Fruit fly (Drosophila melanogaster) whole organism, embryonic: ENCODE data around the gene CG6610.

Source experiments
- CG10209 ChIP-seq: fragments of 200-800 bp; sonication (Bioruptor generic); optimal IDR thresholded peaks from 3 replicates; lab custom pipeline; 2017; ENCODE audit warnings: missing biosample characterization, mild to moderate bottlenecking, missing genetic modification characterization, missing genetic modification reagents
- CG11398 ChIP-seq: fragments of 200-800 bp; sonication (Bioruptor generic); optimal IDR thresholded peaks from 2 replicates; lab custom pipeline; 2016; ENCODE audit warnings: missing biosample characterization, missing genetic modification characterization
- CG15479 ChIP-seq: fragments of 200-800 bp; sonication (Bioruptor generic); optimal IDR thresholded peaks from 3 replicates; lab custom pipeline; 2019; ENCODE audit warnings: missing biosample characterization, mild to moderate bottlenecking, missing genetic modification characterization, moderate library complexity
- CG16779 ChIP-seq: fragments of 200-800 bp; sonication (Bioruptor generic); IDR thresholded peaks from 2 replicates; pipeline ENCODE4 v1.3.6; 2022; ENCODE audit warnings: missing biosample characterization, missing genetic modification characterization
- CG16815 ChIP-seq: fragments of 200-800 bp; sonication (Bioruptor generic); optimal IDR thresholded peaks from 3 replicates; lab custom pipeline; 2017; ENCODE audit warnings: missing biosample characterization, mild to moderate bottlenecking, missing genetic modification characterization
- CG1792 ChIP-seq: fragments of 200-800 bp; sonication (Bioruptor generic); optimal IDR thresholded peaks from 2 replicates; lab custom pipeline; 2016; ENCODE audit warnings: missing biosample characterization, missing genetic modification characterization
- CG2202 ChIP-seq: fragments of 200-800 bp; sonication (Bioruptor generic); optimal IDR thresholded peaks from 2 replicates; lab custom pipeline; 2018; ENCODE audit warnings: missing biosample characterization, mild to moderate bottlenecking, missing genetic modification characterization
- CG30431 ChIP-seq: fragments of 200-800 bp; sonication (Bioruptor generic); optimal IDR thresholded peaks from 2 replicates; lab custom pipeline; 2017; ENCODE audit warnings: missing biosample characterization, missing genetic modification characterization
- CG33557 ChIP-seq: fragments of 200-800 bp; sonication (Bioruptor generic); optimal IDR thresholded peaks from 2 replicates; lab custom pipeline; 2019; ENCODE audit warnings: missing biosample characterization, mild to moderate bottlenecking, missing genetic modification characterization, moderate library complexity
- CG34422 ChIP-seq: fragments of 200-800 bp; sonication (Bioruptor generic); IDR thresholded peaks from 3 replicates; pipeline ENCODE4 v1.3.6; 2022; ENCODE audit warnings: missing biosample characterization, missing genetic modification characterization
- CG4617 ChIP-seq: fragments of 200-800 bp; sonication (Bioruptor generic); optimal IDR thresholded peaks from 3 replicates; lab custom pipeline; 2016; ENCODE audit warnings: missing biosample characterization, missing genetic modification characterization, borderline replicate concordance
- CG6689 ChIP-seq: fragments of 200-800 bp; sonication (Bioruptor generic); IDR thresholded peaks from 2 replicates; pipeline ENCODE4 v1.3.6; 2022; ENCODE audit warnings: missing biosample characterization, missing genetic modification characterization
- CG6791 ChIP-seq: fragments of 200-800 bp; sonication (Bioruptor generic); IDR thresholded peaks from 3 replicates; pipeline ENCODE4 v1.3.6; 2022; ENCODE audit warnings: missing biosample characterization, missing genetic modification characterization; ENCODE audit not compliant: partially characterized antibody
- CG7372 ChIP-seq: fragments of 200-800 bp; sonication (Bioruptor generic); IDR thresholded peaks from 2 replicates; pipeline ENCODE4 v1.3.6; 2022; ENCODE audit warnings: missing biosample characterization, missing genetic modification characterization
- CG7786 ChIP-seq: fragments of 200-800 bp; sonication (Bioruptor generic); optimal IDR thresholded peaks from 2 replicates; lab custom pipeline; 2016; ENCODE audit warnings: missing biosample characterization, missing genetic modification characterization
- CG8924 ChIP-seq: fragments of 200-800 bp; optimal IDR thresholded peaks from 3 replicates; lab custom pipeline; 2019; ENCODE audit warnings: missing biosample characterization, mild to moderate bottlenecking, missing genetic modification characterization, moderate library complexity
- CG8944 ChIP-seq: fragments of 200-800 bp; sonication (Bioruptor generic); optimal IDR thresholded peaks from 3 replicates; lab custom pipeline; 2016; ENCODE audit warnings: missing biosample characterization, missing genetic modification characterization
- CG9727 ChIP-seq: fragments of 200-800 bp; sonication (Bioruptor generic); optimal IDR thresholded peaks from 3 replicates; lab custom pipeline; 2017; ENCODE audit warnings: missing biosample characterization, mild to moderate bottlenecking, missing genetic modification characterization
- CG9876 ChIP-seq: fragments of 200-800 bp; sonication (Bioruptor generic); optimal IDR thresholded peaks from 2 replicates; lab custom pipeline; 2016; ENCODE audit warnings: missing biosample characterization, missing genetic modification characterization
- Camta ChIP-seq: fragments of 200-800 bp; sonication (Bioruptor generic); optimal IDR thresholded peaks from 2 replicates; lab custom pipeline; 2016; ENCODE audit warnings: missing biosample characterization, missing genetic modification characterization
- Ets65A ChIP-seq: fragments of 200-800 bp; sonication (Bioruptor generic); peaks from one replicate; lab custom pipeline; 2016; ENCODE audit warnings: missing biosample characterization, missing genetic modification characterization
- Hey ChIP-seq: fragments of 200-800 bp; sonication (Bioruptor generic); optimal IDR thresholded peaks from 3 replicates; lab custom pipeline; 2018; ENCODE audit warnings: missing biosample characterization, mild to moderate bottlenecking, missing genetic modification characterization
- Hr51 ChIP-seq, 2 experiments: fragments of 200-800 bp; sonication (Bioruptor generic); optimal IDR thresholded peaks; 2 replicates in 1 of 2; 3 replicates in 1 of 2; lab custom pipeline; 2016 to 2018; ENCODE audit warnings: missing biosample characterization in 2 of 2, missing genetic modification characterization in 2 of 2, mild to moderate bottlenecking in 1 of 2, moderate library complexity in 1 of 2
- Hsf ChIP-seq: fragments of 200-800 bp; sonication (Bioruptor generic); optimal IDR thresholded peaks from 3 replicates; lab custom pipeline; 2016; ENCODE audit warnings: missing biosample characterization, missing genetic modification characterization
- Mad ChIP-seq: fragments of 200-800 bp; sonication (Bioruptor generic); optimal IDR thresholded peaks from 2 replicates; lab custom pipeline; 2016; ENCODE audit warnings: missing biosample characterization, missing genetic modification characterization
- Neu2 ChIP-seq: fragments of 200-800 bp; sonication (Bioruptor generic); optimal IDR thresholded peaks from 3 replicates; lab custom pipeline; 2016; ENCODE audit warnings: missing biosample characterization, missing genetic modification characterization, borderline replicate concordance
- NfI ChIP-seq: fragments of 200-800 bp; sonication (Bioruptor generic); optimal IDR thresholded peaks from 3 replicates; lab custom pipeline; 2018; ENCODE audit warnings: missing biosample characterization, mild to moderate bottlenecking, missing genetic modification characterization, moderate library complexity
- Rfx ChIP-seq: fragments of 200-800 bp; sonication (Bioruptor generic); IDR thresholded peaks from 2 replicates; pipeline ENCODE4 v1.3.6; 2022; ENCODE audit warnings: missing biosample characterization, missing genetic modification characterization
- Rx ChIP-seq: fragments of 200-800 bp; sonication (Bioruptor generic); IDR thresholded peaks from 2 replicates; pipeline ENCODE4 v1.3.6; 2022; ENCODE audit warnings: missing biosample characterization, missing genetic modification characterization
- Sry-β ChIP-seq: fragments of 200-800 bp; sonication (Bioruptor generic); optimal IDR thresholded peaks from 2 replicates; lab custom pipeline; 2018; ENCODE audit warnings: missing biosample characterization, mild to moderate bottlenecking, missing genetic modification characterization, moderate library complexity
- az2 ChIP-seq: fragments of 200-800 bp; sonication (Bioruptor generic); optimal IDR thresholded peaks from 3 replicates; lab custom pipeline; 2016; ENCODE audit warnings: missing biosample characterization, missing genetic modification characterization
- cato ChIP-seq: fragments of 200-800 bp; sonication (Bioruptor generic); optimal IDR thresholded peaks from 2 replicates; lab custom pipeline; 2016; ENCODE audit warnings: missing biosample characterization, missing genetic modification characterization, borderline replicate concordance
- chif ChIP-seq, 2 experiments: fragments of 200-800 bp; sonication (Bioruptor generic); optimal IDR thresholded peaks; 3 replicates each; lab custom pipeline; 2016; ENCODE audit warnings: missing biosample characterization in 2 of 2, missing genetic modification characterization in 2 of 2
- chm ChIP-seq: fragments of 200-800 bp; sonication (Bioruptor generic); IDR thresholded peaks from 2 replicates; pipeline ENCODE4 v1.3.6; 2022; ENCODE audit warnings: missing biosample characterization, missing genetic modification characterization
- fd102C ChIP-seq: fragments of 200-800 bp; sonication (Bioruptor generic); optimal IDR thresholded peaks from 2 replicates; lab custom pipeline; 2018; ENCODE audit warnings: missing biosample characterization, mild to moderate bottlenecking, missing genetic modification characterization, moderate library complexity
- gem ChIP-seq: fragments of 200-800 bp; sonication (Bioruptor generic); optimal IDR thresholded peaks from 2 replicates; lab custom pipeline; 2019; ENCODE audit warnings: missing biosample characterization, mild to moderate bottlenecking, missing genetic modification characterization, moderate library complexity
- hkb ChIP-seq, 2 experiments: fragments of 200-800 bp in 1 of 2; fragments of >200 bp in 1 of 2; sonication (Bioruptor generic) in 1 of 2; IDR thresholded peaks in 1 of 2; optimal IDR thresholded peaks in 1 of 2; 2 replicates each; pipeline versions ENCODE4 v1.3.6 to Lab custom; 2017 to 2022; ENCODE audit warnings: missing biosample characterization in 1 of 2, missing genetic modification characterization in 1 of 2
- lbe ChIP-seq: fragments of 200-800 bp; sonication (Bioruptor generic); optimal IDR thresholded peaks from 2 replicates; lab custom pipeline; 2016; ENCODE audit warnings: missing biosample characterization, mild to moderate bottlenecking, missing genetic modification characterization
- maf-S ChIP-seq: fragments of 200-800 bp; sonication (Bioruptor generic); optimal IDR thresholded peaks from 2 replicates; lab custom pipeline; 2016; ENCODE audit warnings: missing biosample characterization, missing genetic modification characterization
- pho ChIP-seq: fragments of 200-800 bp; sonication (Bioruptor generic); optimal IDR thresholded peaks from 2 replicates; lab custom pipeline; 2016; ENCODE audit warnings: missing biosample characterization, missing genetic modification characterization
- prd ChIP-seq, 3 experiments: fragments of >200 bp in 2 of 3; fragments of 200-800 bp in 1 of 3; sonication (Bioruptor generic) in 1 of 3; optimal IDR thresholded peaks in 2 of 3; IDR thresholded peaks in 1 of 3; 2 replicates in 2 of 3; 3 replicates in 1 of 3; pipeline versions ENCODE4 v1.3.6 to Lab custom; 2017 to 2022; ENCODE audit warnings: missing biosample characterization in 1 of 3, missing genetic modification characterization in 1 of 3
- repo ChIP-seq: fragments of 200-800 bp; sonication (Bioruptor generic); optimal IDR thresholded peaks from 2 replicates; lab custom pipeline; 2016; ENCODE audit warnings: missing biosample characterization, missing genetic modification characterization
- sens ChIP-seq: fragments of 200-800 bp; sonication (Bioruptor generic); peaks from one replicate; lab custom pipeline; 2016; ENCODE audit warnings: missing biosample characterization, missing genetic modification characterization
- sim ChIP-seq: fragments of 200-800 bp; sonication (Bioruptor generic); IDR thresholded peaks from 2 replicates; pipeline ENCODE4 v1.3.6; 2022; ENCODE audit warnings: missing biosample characterization, missing genetic modification characterization
- sisA ChIP-seq: fragments of 200-800 bp; sonication (Bioruptor generic); IDR thresholded peaks from 2 replicates; pipeline ENCODE4 v1.3.6; 2022; ENCODE audit warnings: missing biosample characterization, missing genetic modification characterization
- tgo ChIP-seq: fragments of 200-800 bp; sonication (Bioruptor generic); IDR thresholded peaks from 3 replicates; pipeline ENCODE4 v1.3.6; 2022; ENCODE audit warnings: missing biosample characterization, missing genetic modification characterization
- toy ChIP-seq: fragments of 200-800 bp; sonication (Bioruptor generic); IDR thresholded peaks from 2 replicates; pipeline ENCODE4 v1.3.6; 2022; ENCODE audit warnings: missing biosample characterization, missing genetic modification characterization
- vnd ChIP-seq: fragments of 200-800 bp; sonication (Bioruptor generic); IDR thresholded peaks from 3 replicates; pipeline ENCODE4 v1.3.6; 2022; ENCODE audit warnings: missing biosample characterization, missing genetic modification characterization; ENCODE audit not compliant: partially characterized antibody
- yki ChIP-seq: fragments of >200 bp; optimal IDR thresholded peaks from 3 replicates; lab custom pipeline; 2018

The CG6610 gene

dm6 chr3L:6059062-6059708, 16.2 kb upstream of the CG6610 start, which contains the start of gene CG6592 (continued):
- no peak for TF ChIP-seq prd (optimal IDR thresholded peaks at IDR 0.05; lab: Kevin White, UChicago)
- peak; percentile 76 for TF ChIP-seq prd (GFP tag; IDR thresholded peaks at IDR 0.05; lab: Robert Waterston, UW)
- TF ChIP-seq CG16779 (GFP tag; lab: Robert Waterston, UW), result no peak
- TF ChIP-seq sim, result 0 out of 2 replicates have a peak, but pooled peaks have one; percentile 33
- TF ChIP-seq CG8924 (tag; lab: Kevin White, UChicago), result peak; percentile 4
- peak; percentile 17 for TF ChIP-seq az2 (GFP tag; lab: Kevin White, UChicago)
- TF ChIP-seq pho, result no peak
- no peak for TF ChIP-seq Sry-β (GFP tag; lab: Kevin White, UChicago)
- peak; percentile 98 for TF ChIP-seq Ets65A (GFP tag; lab: Kevin White, UChicago)
- peak; percentile 24 for TF ChIP-seq CG11398 (GFP tag; lab: Kevin White, UChicago)
- TF ChIP-seq CG7786, result no peak
- TF ChIP-seq toy (GFP tag; lab: Robert Waterston, UW), result no peak
- TF ChIP-seq Mad (GFP tag; lab: Kevin White, UChicago), result peak; percentile 45
- peak; percentile 65 for TF ChIP-seq CG33557 (GFP tag; lab: Kevin White, UChicago)
- no peak for TF ChIP-seq tgo (GFP tag; lab: Robert Waterston, UW)
- TF ChIP-seq CG34422, result peak; percentile 22; the same call in 1 of the 3 replicates
- TF ChIP-seq CG6689 (GFP tag; lab: Robert Waterston, UW), result 0 out of 2 replicates have a peak, but pooled peaks have one; percentile 8
- TF ChIP-seq chif (GFP tag; optimal IDR thresholded peaks at IDR 0.05; lab: Kevin White, UChicago), result peak; percentile 36 to 77
- TF ChIP-seq lbe (GFP tag; lab: Kevin White, UChicago), result no peak
- no peak for TF ChIP-seq hkb (optimal IDR thresholded peaks at IDR 0.05; lab: Kevin White, UChicago)
- TF ChIP-seq hkb (GFP tag; IDR thresholded peaks at IDR 0.05; lab: Robert Waterston, UW), result no peak
- peak; percentile 80 for TF ChIP-seq sens (GFP tag; lab: Kevin White, UChicago)
- peak; percentile 36; the same call in 1 of the 2 replicates for TF ChIP-seq Rx (GFP tag; lab: Robert Waterston, UW)
- TF ChIP-seq gem (tag; lab: Kevin White, UChicago), result peak; percentile 8
- peak in 1 of 2 experiments; percentile 14 for TF ChIP-seq Hr51 (GFP tag; optimal IDR thresholded peaks at IDR 0.05; lab: Kevin White, UChicago)
- TF ChIP-seq repo, result no peak
- TF ChIP-seq CG4617 (GFP tag; lab: Kevin White, UChicago), result peak; percentile 36
- TF ChIP-seq CG15479 (GFP tag; lab: Kevin White, UChicago), result peak; percentile 25
- TF ChIP-seq Neu2 (GFP tag; lab: Kevin White, UChicago), result peak; percentile 55
- no peak for TF ChIP-seq maf-S (GFP tag; lab: Kevin White, UChicago)
- no peak for TF ChIP-seq cato (GFP tag; lab: Kevin White, UChicago)
- no peak for TF ChIP-seq vnd (GFP tag; lab: Robert Waterston, UW)
- peak; percentile 62 for TF ChIP-seq CG10209 (GFP tag; lab: Kevin White, UChicago)
- no peak for TF ChIP-seq CG1792 (GFP tag; lab: Kevin White, UChicago)
- no peak for TF ChIP-seq CG6791
- TF ChIP-seq chm (GFP tag; lab: Robert Waterston, UW), result peak; percentile 70; the same call in 1 of the 2 replicates
- no peak for TF ChIP-seq CG7372 (GFP tag; lab: Robert Waterston, UW)
- peak; percentile 77 for TF ChIP-seq CG9876 (GFP tag; lab: Kevin White, UChicago)
- TF ChIP-seq NfI (GFP tag; lab: Kevin White, UChicago), result peak; percentile 51
- TF ChIP-seq yki (lab: Kevin White, UChicago), result no peak
- peak; percentile 87 for TF ChIP-seq CG30431 (GFP tag; lab: Kevin White, UChicago)
- TF ChIP-seq Camta (GFP tag; lab: Kevin White, UChicago), result peak; percentile 41
- TF ChIP-seq Hey (tag; lab: Kevin White, UChicago), result no peak
- TF ChIP-seq Rfx (GFP tag; lab: Robert Waterston, UW), result no peak
- peak; percentile 16 for TF ChIP-seq CG2202 (tag; lab: Kevin White, UChicago)
- TF ChIP-seq sisA, result 0 out of 2 replicates have a peak, but pooled peaks have one; percentile 7
- peak; percentile 85 for TF ChIP-seq fd102C (GFP tag; lab: Kevin White, UChicago)
- peak; percentile 79 for TF ChIP-seq CG16815 (GFP tag; lab: Kevin White, UChicago)
- TF ChIP-seq Hsf (GFP tag; lab: Kevin White, UChicago), result peak; percentile 67
- peak; percentile 80 for TF ChIP-seq CG9727 (GFP tag; lab: Kevin White, UChicago)
- TF ChIP-seq CG8944, result no peak
